Fruit fly (Drosophila melanogaster): ENCODE data around the gene CG9632.

The CG9632 gene

dm6 chr3R:15814150-15814549 is 45.8 kb upstream of the CG9632 start:
- peak; percentile 49 for TF ChIP-seq kni (GFP tag; optimal IDR thresholded peaks at IDR 0.05)
- TF ChIP-seq crol (GFP tag; IDR thresholded peaks at IDR 0.05): peak; percentile 83
- peak; percentile 71; the same call in 2 of the 3 replicates for TF ChIP-seq sr (GFP tag; IDR thresholded peaks at IDR 0.05)
- TF ChIP-seq Tbp (GFP tag; optimal IDR thresholded peaks at IDR 0.05): no peak

dm6 chr3R:15816276-15816675 is 43.7 kb upstream of the CG9632 start:
- TF ChIP-seq twi (tag; optimal IDR thresholded peaks at IDR 0.05) (no peak), fd96Cb (tag; optimal IDR thresholded peaks at IDR 0.05) (peak; percentile 9), seq (GFP tag; IDR thresholded peaks at IDR 0.05) (no peak), chif (GFP tag; optimal IDR thresholded peaks at IDR 0.05) (peak; percentile 34 to 39), tgo (GFP tag; IDR thresholded peaks at IDR 0.05) (0 out of 3 replicates have a peak, but pooled peaks have one; percentile 13), Awh (GFP tag; IDR thresholded peaks at IDR 0.05) (peak; percentile 37; the same call in 1 of the 2 replicates), CG15011 (GFP tag; optimal IDR thresholded peaks at IDR 0.05) (no peak), ash1 (GFP tag; optimal IDR thresholded peaks at IDR 0.05) (no peak), pnt (GFP tag; optimal IDR thresholded peaks at IDR 0.05) (peak; percentile 29), Ets65A (GFP tag) (peak; percentile 92), Rx (GFP tag; IDR thresholded peaks at IDR 0.05) (peak; percentile 47; the same call in 1 of the 2 replicates), CG17328 (GFP tag; IDR thresholded peaks at IDR 0.05) (peak; percentile 56), CG12391 (tag; optimal IDR thresholded peaks at IDR 0.05) (no peak), MBD-R2 (GFP tag; IDR thresholded peaks at IDR 0.05) (no peak), dpn (GFP tag; optimal IDR thresholded peaks at IDR 0.05) (peak in 1 of 2 experiments; percentile 2), CG11723 (GFP tag; optimal IDR thresholded peaks at IDR 0.05) (no peak), gem (tag; optimal IDR thresholded peaks at IDR 0.05) (peak; percentile 53), Drgx (GFP tag; IDR thresholded peaks at IDR 0.05) (peak; percentile 46; the same call in 1 of the 2 replicates), H15 (GFP tag; IDR thresholded peaks at IDR 0.05) (0 out of 3 replicates have a peak, but pooled peaks have one; percentile 22), CG2199 (GFP tag; IDR thresholded peaks at IDR 0.05) (peak; percentile 13; the same call in 1 of the 3 replicates), ken (GFP tag; IDR thresholded peaks at IDR 0.05) (peak; percentile 35; the same call in 1 of the 3 replicates), esg (GFP tag; conservative IDR thresholded peaks at IDR 0.05) (peak; percentile 24; the same call in 1 of the 2 replicates), Ptx1 (GFP tag; IDR thresholded peaks at IDR 0.05) (0 out of 2 replicates have a peak, but pooled peaks have one; percentile 22), Max (GFP tag; optimal IDR thresholded peaks at IDR 0.05) (no peak), en (GFP tag; optimal IDR thresholded peaks at IDR 0.05) (no peak), CG10267 (tag; optimal IDR thresholded peaks at IDR 0.05) (no peak), vvl (GFP tag; IDR thresholded peaks at IDR 0.05) (peak; percentile 29), chn (GFP tag; optimal IDR thresholded peaks at IDR 0.05) (peak; percentile 43), dan (GFP tag; IDR thresholded peaks at IDR 0.05) (peak; percentile 21; the same call in 1 of the 2 replicates), CG17912 (GFP tag; optimal IDR thresholded peaks at IDR 0.05) (no peak), CG4404 (GFP tag; IDR thresholded peaks at IDR 0.05) (peak; percentile 48), prd (optimal IDR thresholded peaks at IDR 0.05) (no peak), prd (GFP tag; IDR thresholded peaks at IDR 0.05) (peak; percentile 76; the same call in 2 of the 3 replicates), CG15514 (GFP tag; optimal IDR thresholded peaks at IDR 0.05) (no peak), Pdp1 (GFP tag; optimal IDR thresholded peaks at IDR 0.05) (peak in 1 of 2 experiments; percentile 2), phol (tag; optimal IDR thresholded peaks at IDR 0.05) (peak; percentile 7), Xbp1 (GFP tag; optimal IDR thresholded peaks at IDR 0.05) (peak; percentile 37), E2f1 (GFP tag; IDR thresholded peaks at IDR 0.05) (peak; percentile 43), sob (GFP tag; IDR thresholded peaks at IDR 0.05) (peak; percentile 50; the same call in 1 of the 2 replicates), Jarid2 (GFP tag; optimal IDR thresholded peaks at IDR 0.05) (no peak), Sox102F (GFP tag; optimal IDR thresholded peaks at IDR 0.05) (peak; percentile 47), D19A (tag; optimal IDR thresholded peaks at IDR 0.05) (no peak), Gug (GFP tag; IDR thresholded peaks at IDR 0.05) (peak; percentile 19; the same call in 1 of the 4 replicates), CG16863 (GFP tag; optimal IDR thresholded peaks at IDR 0.05) (peak; percentile 6), D19B (GFP tag; optimal IDR thresholded peaks at IDR 0.05) (peak; percentile 45), CG8924 (tag; optimal IDR thresholded peaks at IDR 0.05) (no peak)

Data from whole organism, embryonic.